Fruit fly (Drosophila melanogaster) whole organism, prepupa: Measurements from ENCODE around the gene CG6739.

ENCODE experiments used
- Blimp-1 ChIP-seq: fragments of 200-800 bp; sonication (Bioruptor generic); optimal IDR thresholded peaks from 3 replicates; lab custom pipeline; 2017; ENCODE audit warnings: missing biosample characterization, missing genetic modification characterization, mild to moderate bottlenecking, moderate library complexity, missing genetic modification reagents
- CG10669 ChIP-seq: fragments of 200-800 bp; sonication (Bioruptor generic); optimal IDR thresholded peaks from 3 replicates; lab custom pipeline; 2018; ENCODE audit warnings: missing biosample characterization, mild to moderate bottlenecking, missing genetic modification characterization, moderate library complexity
- CG11762 ChIP-seq: fragments of 200-800 bp; sonication (Bioruptor generic); optimal IDR thresholded peaks from 3 replicates; lab custom pipeline; 2016; ENCODE audit warnings: missing biosample characterization, missing genetic modification characterization; ENCODE audit not compliant: insufficient read depth
- CG11902 ChIP-seq: fragments of 200-800 bp; sonication (Bioruptor generic); optimal IDR thresholded peaks from 3 replicates; lab custom pipeline; 2016; ENCODE audit warnings: missing biosample characterization, missing genetic modification characterization
- CG15336 ChIP-seq: fragments of 200-800 bp; sonication (Bioruptor generic); IDR thresholded peaks from 2 replicates; pipeline ENCODE4 v1.3.6; 2022; ENCODE audit warnings: missing biosample characterization, missing genetic modification characterization
- CG1621 ChIP-seq: fragments of 200-800 bp; sonication (Bioruptor generic); optimal IDR thresholded peaks from 3 replicates; lab custom pipeline; 2018; ENCODE audit warnings: missing biosample characterization, mild to moderate bottlenecking, missing genetic modification characterization
- CG16779 ChIP-seq: fragments of 200-800 bp; sonication (Bioruptor generic); optimal IDR thresholded peaks from 3 replicates; lab custom pipeline; 2017; ENCODE audit warnings: missing biosample characterization, mild to moderate bottlenecking, missing genetic modification characterization
- CG3032 ChIP-seq: fragments of 200-800 bp; optimal IDR thresholded peaks from 2 replicates; lab custom pipeline; 2019; ENCODE audit warnings: missing biosample characterization, mild to moderate bottlenecking, missing genetic modification characterization, moderate library complexity
- CG31627 ChIP-seq: fragments of 200-800 bp; sonication (Bioruptor generic); optimal IDR thresholded peaks from 3 replicates; lab custom pipeline; 2016; ENCODE audit warnings: missing biosample characterization, missing genetic modification characterization
- CG32006 ChIP-seq: fragments of 200-800 bp; sonication (Bioruptor generic); optimal IDR thresholded peaks from 3 replicates; lab custom pipeline; 2017; ENCODE audit warnings: missing biosample characterization, mild to moderate bottlenecking, missing genetic modification characterization
- CG34406 ChIP-seq: fragments of 200-800 bp; sonication (Bioruptor generic); optimal IDR thresholded peaks from 3 replicates; lab custom pipeline; 2016; ENCODE audit warnings: missing biosample characterization, missing genetic modification characterization
- CG3919 ChIP-seq: fragments of 200-800 bp; sonication (Bioruptor generic); optimal IDR thresholded peaks from 3 replicates; lab custom pipeline; 2016; ENCODE audit warnings: missing biosample characterization, missing genetic modification characterization
- CG6276 ChIP-seq: fragments of 200-800 bp; sonication (Bioruptor generic); optimal IDR thresholded peaks from 2 replicates; lab custom pipeline; 2017; ENCODE audit warnings: missing biosample characterization, mild to moderate bottlenecking, missing genetic modification characterization
- CG6808 ChIP-seq: fragments of 200-800 bp; sonication (Bioruptor generic); optimal IDR thresholded peaks from 3 replicates; lab custom pipeline; 2017; ENCODE audit warnings: missing biosample characterization, missing genetic modification characterization, mild to moderate bottlenecking, moderate library complexity, missing genetic modification reagents
- CG6854 ChIP-seq: fragments of 200-800 bp; sonication (Bioruptor generic); optimal IDR thresholded peaks from 2 replicates; lab custom pipeline; 2017; ENCODE audit warnings: missing biosample characterization, mild to moderate bottlenecking, missing genetic modification characterization
- CG7368 ChIP-seq: fragments of 200-800 bp; sonication (Bioruptor generic); optimal IDR thresholded peaks from 3 replicates; lab custom pipeline; 2016; ENCODE audit warnings: missing biosample characterization, missing genetic modification characterization
- CG8319 ChIP-seq: fragments of 200-800 bp; sonication (Bioruptor generic); optimal IDR thresholded peaks from 3 replicates; lab custom pipeline; 2016; ENCODE audit warnings: missing biosample characterization, missing genetic modification characterization
- CG8632 ChIP-seq: fragments of 200-800 bp; sonication (Bioruptor generic); optimal IDR thresholded peaks from 3 replicates; lab custom pipeline; 2016; ENCODE audit warnings: missing biosample characterization, missing genetic modification characterization
- CG9139 ChIP-seq: fragments of 200-800 bp; sonication (Bioruptor generic); optimal IDR thresholded peaks from 3 replicates; lab custom pipeline; 2017; ENCODE audit warnings: missing biosample characterization, mild to moderate bottlenecking, missing genetic modification characterization
- Eip75B ChIP-seq: fragments of 200-800 bp; sonication (Bioruptor generic); optimal IDR thresholded peaks from 3 replicates; lab custom pipeline; 2016; ENCODE audit warnings: missing biosample characterization, missing genetic modification characterization
- Eip78C ChIP-seq: fragments of 200-800 bp; sonication (Bioruptor generic); peaks from one replicate; lab custom pipeline; 2016; ENCODE audit warnings: missing biosample characterization, missing genetic modification characterization
- Hr38 ChIP-seq: sonication (Bioruptor generic); optimal IDR thresholded peaks from 2 replicates; lab custom pipeline; 2016; ENCODE audit warnings: missing biosample characterization, missing genetic modification characterization
- Met ChIP-seq: fragments of 200-800 bp; sonication (Bioruptor generic); optimal IDR thresholded peaks from 3 replicates; lab custom pipeline; 2016; ENCODE audit warnings: missing biosample characterization, missing genetic modification characterization
- Smox ChIP-seq: fragments of 200-800 bp; sonication (Bioruptor generic); optimal IDR thresholded peaks from 3 replicates; lab custom pipeline; 2016; ENCODE audit warnings: missing biosample characterization, missing genetic modification characterization
- achi ChIP-seq: fragments of 200-800 bp; sonication (Bioruptor generic); optimal IDR thresholded peaks from 3 replicates; lab custom pipeline; 2016; ENCODE audit warnings: missing biosample characterization, missing genetic modification characterization
- acj6 ChIP-seq: fragments of 200-800 bp; sonication (Bioruptor generic); optimal IDR thresholded peaks from 3 replicates; lab custom pipeline; 2016; ENCODE audit warnings: missing biosample characterization, missing genetic modification characterization
- cyc ChIP-seq: fragments of 200-800 bp; sonication (Bioruptor generic); optimal IDR thresholded peaks from 3 replicates; lab custom pipeline; 2016; ENCODE audit warnings: missing biosample characterization, missing genetic modification characterization
- dsx ChIP-seq: fragments of 200-800 bp; optimal IDR thresholded peaks from 3 replicates; lab custom pipeline; 2019; ENCODE audit warnings: missing biosample characterization, mild to moderate bottlenecking, missing genetic modification characterization, moderate library complexity; ENCODE audit not compliant: poor library complexity, severe bottlenecking
- esn ChIP-seq: fragments of 200-800 bp; sonication (Bioruptor generic); optimal IDR thresholded peaks from 2 replicates; lab custom pipeline; 2016; ENCODE audit warnings: missing biosample characterization, mild to moderate bottlenecking, missing genetic modification characterization, moderate library complexity
- fd85E ChIP-seq: fragments of 200-800 bp; sonication (Bioruptor generic); optimal IDR thresholded peaks from 3 replicates; lab custom pipeline; 2016; ENCODE audit warnings: missing biosample characterization, missing genetic modification characterization
- fkh ChIP-seq: fragments of 200-800 bp; sonication (Bioruptor generic); optimal IDR thresholded peaks from 3 replicates; lab custom pipeline; 2017; ENCODE audit warnings: missing biosample characterization, mild to moderate bottlenecking, missing genetic modification characterization, moderate library complexity
- net ChIP-seq: fragments of 200-800 bp; sonication (Bioruptor generic); optimal IDR thresholded peaks from 3 replicates; lab custom pipeline; 2016; ENCODE audit warnings: missing biosample characterization, missing genetic modification characterization
- pdm3 ChIP-seq: fragments of 200-800 bp; sonication (Bioruptor generic); optimal IDR thresholded peaks from 3 replicates; lab custom pipeline; 2016; ENCODE audit warnings: missing biosample characterization, missing genetic modification characterization
- spab ChIP-seq: fragments of 200-800 bp; sonication (Bioruptor generic); optimal IDR thresholded peaks from 2 replicates; lab custom pipeline; 2017; ENCODE audit warnings: missing biosample characterization, mild to moderate bottlenecking, missing genetic modification characterization, missing genetic modification reagents
- ss ChIP-seq, 2 experiments: fragments of 200-800 bp; sonication (Bioruptor generic); optimal IDR thresholded peaks; 2 replicates in 1 of 2; 3 replicates in 1 of 2; lab custom pipeline; 2017 to 2018; ENCODE audit warnings: mild to moderate bottlenecking in 2 of 2, missing biosample characterization in 2 of 2, missing genetic modification characterization in 2 of 2, moderate library complexity in 1 of 2
- svp ChIP-seq: fragments of 200-800 bp; sonication (Bioruptor generic); peaks from one replicate; lab custom pipeline; 2016; ENCODE audit warnings: missing biosample characterization, missing genetic modification characterization
- topi ChIP-seq: fragments of 200-800 bp; sonication (Bioruptor generic); optimal IDR thresholded peaks from 3 replicates; lab custom pipeline; 2016; ENCODE audit warnings: missing biosample characterization, missing genetic modification characterization

Gene CG6739

DNA sequence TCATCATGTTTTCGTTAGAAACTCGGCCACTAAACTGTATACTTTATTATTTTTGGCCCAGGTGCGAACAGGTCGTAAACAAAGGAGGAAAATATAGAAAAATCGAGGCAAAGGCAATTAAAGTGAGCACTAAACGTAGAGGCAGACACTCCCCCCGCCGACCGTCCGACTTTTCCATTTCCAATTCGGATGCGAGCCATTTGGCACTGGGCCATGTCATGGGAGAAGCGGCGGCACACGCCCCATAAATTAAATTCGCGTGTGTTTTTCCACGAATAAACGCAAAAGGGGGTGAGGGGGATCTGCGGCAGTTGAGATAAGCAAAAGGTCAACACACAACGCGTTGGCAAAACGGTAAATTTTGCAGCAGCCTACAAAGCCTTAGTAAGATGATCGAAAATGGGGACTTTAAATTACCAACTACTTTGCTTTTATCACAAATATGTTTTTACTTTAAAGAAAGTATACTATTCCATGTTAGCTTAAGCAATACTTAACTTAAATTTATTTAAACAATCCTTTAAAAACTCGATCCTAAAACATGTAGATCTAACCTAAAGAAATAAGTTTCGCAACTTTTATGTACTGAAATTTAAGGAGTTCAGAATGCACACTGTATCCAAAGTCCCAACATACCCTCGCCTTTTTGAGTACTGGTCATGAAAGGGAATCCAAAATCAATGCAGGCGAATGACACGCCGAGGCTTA is 35.2 kb upstream of the CG6739 start (continued):
- peak; percentile 73 for TF ChIP-seq CG31627 (GFP tag; lab: Kevin White, UChicago)
- no peak for TF ChIP-seq CG6808
- TF ChIP-seq, all 60 proteins: peak for 27

DNA sequence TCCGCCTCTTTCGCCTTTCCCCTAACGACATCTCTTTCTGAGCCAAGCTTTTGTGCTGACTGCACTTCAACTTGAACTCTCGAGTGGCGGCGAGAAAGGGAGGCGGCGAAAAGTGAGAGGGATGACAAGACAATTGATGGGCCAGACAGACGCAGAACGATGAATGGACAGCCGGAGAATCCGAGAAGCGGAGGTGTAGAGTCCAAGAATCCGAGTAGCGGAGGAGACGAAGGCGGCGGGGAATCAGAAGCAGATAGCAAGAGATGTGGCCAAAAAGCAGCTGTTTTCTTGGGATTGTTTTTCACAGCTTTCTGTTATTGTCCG is 34.7 kb upstream of the CG6739 start:
- no peak for TF ChIP-seq CG11902 (GFP tag; lab: Kevin White, UChicago)
- TF ChIP-seq topi (GFP tag; lab: Kevin White, UChicago): no peak
- TF ChIP-seq CG8319 (GFP tag; lab: Kevin White, UChicago): no peak
- no peak for TF ChIP-seq CG10669 (GFP tag; lab: Kevin White, UChicago)
- TF ChIP-seq CG6276: no peak
- TF ChIP-seq Met: no peak
- no peak for TF ChIP-seq Hr38 (GFP tag; lab: Kevin White, UChicago)
- peak; percentile 92 for TF ChIP-seq svp (GFP tag; lab: Kevin White, UChicago)
- TF ChIP-seq CG9139: peak; percentile 27
- TF ChIP-seq Blimp-1: peak; percentile 93
- no peak for TF ChIP-seq CG3032 (tag; lab: Kevin White, UChicago)
- TF ChIP-seq achi (GFP tag; lab: Kevin White, UChicago): no peak
- peak; percentile 20 for TF ChIP-seq Eip75B (GFP tag; lab: Kevin White, UChicago)
- no peak for TF ChIP-seq CG3919 (GFP tag; lab: Kevin White, UChicago)
- no peak for TF ChIP-seq net (GFP tag; lab: Kevin White, UChicago)
- TF ChIP-seq CG7368 (GFP tag; lab: Kevin White, UChicago): no peak
- TF ChIP-seq CG8632 (GFP tag; lab: Kevin White, UChicago): no peak
- no peak for TF ChIP-seq CG31627 (GFP tag; lab: Kevin White, UChicago)
- TF ChIP-seq CG11762 (GFP tag; lab: Kevin White, UChicago): no peak
- peak; percentile 43 for TF ChIP-seq dsx (GFP tag; lab: Kevin White, UChicago)
- TF ChIP-seq CG1621 (tag; lab: Kevin White, UChicago): peak; percentile 70
- no peak for TF ChIP-seq pdm3 (GFP tag; lab: Kevin White, UChicago)
- no peak for TF ChIP-seq cyc (GFP tag; lab: Kevin White, UChicago)
- no peak for TF ChIP-seq fkh (GFP tag; lab: Kevin White, UChicago)
- no peak for TF ChIP-seq Eip78C (GFP tag; lab: Kevin White, UChicago)
- no peak for TF ChIP-seq CG34406 (GFP tag; lab: Kevin White, UChicago)
- TF ChIP-seq CG15336 (GFP tag; lab: Robert Waterston, UW): no peak
- no peak for TF ChIP-seq spab (GFP tag; lab: Kevin White, UChicago)
- no peak for TF ChIP-seq fd85E (GFP tag; lab: Kevin White, UChicago)
- TF ChIP-seq CG6808: peak; percentile 50
- TF ChIP-seq CG16779 (tag; lab: Kevin White, UChicago): no peak
- no peak for TF ChIP-seq CG32006 (GFP tag; lab: Kevin White, UChicago)
- no peak for TF ChIP-seq acj6 (GFP tag; lab: Kevin White, UChicago)
- TF ChIP-seq CG6854: peak; percentile 83
- TF ChIP-seq Smox (GFP tag; lab: Kevin White, UChicago): no peak
- no peak for TF ChIP-seq esn (GFP tag; lab: Kevin White, UChicago)
- peak; percentile 11 to 35 for TF ChIP-seq ss (GFP tag; optimal IDR thresholded peaks at IDR 0.05; lab: Kevin White, UChicago)
